Worm (Caenorhabditis elegans): ENCODE measurements around the gene W10G11.2.

DNA sequence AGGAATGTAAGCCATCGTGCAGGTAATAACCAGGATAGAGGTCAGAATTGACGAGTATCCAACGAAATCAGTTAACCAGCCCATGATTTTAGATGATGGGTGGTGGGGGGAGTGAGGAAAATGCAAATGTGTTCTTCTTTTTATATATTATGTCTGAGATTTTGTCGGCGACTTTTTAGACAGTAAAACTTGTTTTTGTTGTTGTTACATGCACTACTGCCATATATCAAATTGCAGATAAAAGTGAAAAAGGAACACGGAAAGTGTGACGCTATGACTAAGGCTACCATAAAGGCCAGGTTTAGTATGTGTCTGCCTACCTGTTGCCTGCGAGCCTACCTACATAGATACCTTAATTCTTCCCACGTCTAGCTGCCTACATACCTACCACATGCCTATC, 37.4 kb downstream of the W10G11.2 start, which contains the start of gene col-72:
- TF ChIP-seq flt-1 (GFP tag; IDR thresholded peaks at IDR 0.05) = no peak
- TF ChIP-seq tab-1 (GFP tag; IDR thresholded peaks at IDR 0.05) = no peak
- no peak for TF ChIP-seq ref-1 (GFP tag; conservative IDR thresholded peaks at IDR 0.05)
